Fruit fly (Drosophila melanogaster): ENCODE measurements around the gene MSAmiP.

The MSAmiP gene

dm6 chr3R:16850688-16851491, 45.2 kb downstream of the MSAmiP start:
- no peak for TF ChIP-seq CG8478 (optimal IDR thresholded peaks at IDR 0.05)
- no peak for TF ChIP-seq psq (optimal IDR thresholded peaks at IDR 0.05)
- TF ChIP-seq usp (GFP tag; optimal IDR thresholded peaks at IDR 0.05), result no peak
- no peak for TF ChIP-seq Dll (optimal IDR thresholded peaks at IDR 0.05)

DNA sequence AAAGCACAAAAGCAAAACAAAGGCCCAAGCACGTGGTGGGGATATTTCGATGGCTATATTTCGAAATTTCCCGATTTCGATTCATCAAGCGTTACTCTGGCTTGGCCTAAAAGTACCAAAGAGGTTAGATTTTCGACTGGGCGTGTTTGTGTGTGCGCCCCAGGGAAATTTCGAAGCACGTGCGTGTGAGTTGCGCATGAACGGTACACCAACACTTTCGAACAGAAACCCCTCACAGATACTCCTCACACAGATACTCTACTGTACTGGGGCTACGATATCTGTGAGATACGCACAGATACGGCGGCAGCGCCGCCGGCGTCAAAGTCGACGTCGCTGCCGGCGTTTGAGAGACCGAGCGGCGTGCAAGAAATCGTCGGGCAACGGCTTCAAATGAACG, 46.3 kb downstream of the MSAmiP start:
- TF ChIP-seq pan (optimal IDR thresholded peaks at IDR 0.05), result no peak
- TF ChIP-seq usp (GFP tag; optimal IDR thresholded peaks at IDR 0.05), result no peak
- no peak for TF ChIP-seq psq (optimal IDR thresholded peaks at IDR 0.05)
- no peak for TF ChIP-seq CG8478 (optimal IDR thresholded peaks at IDR 0.05)
- TF ChIP-seq Dll (optimal IDR thresholded peaks at IDR 0.05), result no peak

DNA sequence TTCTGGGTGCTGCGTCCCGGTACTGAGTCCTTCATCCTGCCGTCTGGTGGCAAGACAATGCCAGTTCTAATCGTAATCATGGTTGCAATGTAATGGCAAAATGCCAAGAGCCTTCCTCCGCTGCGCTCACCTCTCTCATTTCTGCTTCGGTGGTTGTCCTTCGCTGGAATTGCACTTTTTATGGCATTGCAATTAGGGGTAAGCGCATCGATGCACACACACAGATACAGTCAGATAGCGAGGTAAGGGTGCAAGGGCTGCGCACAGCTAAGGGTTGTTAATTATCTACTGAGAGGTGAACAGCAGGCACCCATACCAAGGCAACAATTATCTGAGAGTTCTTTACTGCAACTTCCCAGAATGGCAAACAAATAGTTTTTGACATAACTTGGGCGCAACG, 47.4 kb downstream of the MSAmiP start:
- TF ChIP-seq pan (optimal IDR thresholded peaks at IDR 0.05) (no peak), CG8478 (optimal IDR thresholded peaks at IDR 0.05) (no peak), Dll (optimal IDR thresholded peaks at IDR 0.05) (no peak), psq (optimal IDR thresholded peaks at IDR 0.05) (no peak), EcR (GFP tag; optimal IDR thresholded peaks at IDR 0.05) (no peak), usp (GFP tag; optimal IDR thresholded peaks at IDR 0.05) (no peak)

dm6 chr3R:16847245-16847644, 48.8 kb downstream of the MSAmiP start:
- TF ChIP-seq CG8478 (optimal IDR thresholded peaks at IDR 0.05) (peak; percentile 93), EcR (GFP tag; optimal IDR thresholded peaks at IDR 0.05) (no peak), Dll (optimal IDR thresholded peaks at IDR 0.05) (peak; percentile 66), psq (optimal IDR thresholded peaks at IDR 0.05) (no peak), pan (optimal IDR thresholded peaks at IDR 0.05) (no peak), usp (GFP tag; optimal IDR thresholded peaks at IDR 0.05) (no peak)

DNA sequence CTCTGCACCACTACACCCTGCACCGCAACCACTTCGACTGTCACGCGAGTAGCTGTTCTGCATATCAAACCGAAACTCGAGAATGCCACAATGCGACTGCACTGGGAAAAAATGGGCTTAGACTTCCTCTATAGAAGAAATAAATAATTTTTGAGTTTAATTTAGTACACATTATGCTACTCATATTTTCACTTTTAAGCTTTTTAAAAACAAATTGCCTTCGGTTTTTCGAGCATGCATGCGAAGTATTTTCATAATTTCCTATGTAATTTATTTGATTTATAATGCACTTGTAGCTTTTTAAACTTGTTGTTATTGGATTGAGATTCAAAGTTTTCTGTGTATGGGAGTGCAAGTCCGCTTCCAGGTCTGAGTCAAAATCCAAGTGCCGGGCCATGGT, 52.6 kb downstream of the MSAmiP start:
- no peak for TF ChIP-seq pan (optimal IDR thresholded peaks at IDR 0.05)
- TF ChIP-seq Dll (optimal IDR thresholded peaks at IDR 0.05), result no peak
- no peak for TF ChIP-seq usp (GFP tag; optimal IDR thresholded peaks at IDR 0.05)
- TF ChIP-seq CG8478 (optimal IDR thresholded peaks at IDR 0.05), result no peak
- TF ChIP-seq EcR (GFP tag; optimal IDR thresholded peaks at IDR 0.05), result no peak
- no peak for TF ChIP-seq psq (optimal IDR thresholded peaks at IDR 0.05)

DNA sequence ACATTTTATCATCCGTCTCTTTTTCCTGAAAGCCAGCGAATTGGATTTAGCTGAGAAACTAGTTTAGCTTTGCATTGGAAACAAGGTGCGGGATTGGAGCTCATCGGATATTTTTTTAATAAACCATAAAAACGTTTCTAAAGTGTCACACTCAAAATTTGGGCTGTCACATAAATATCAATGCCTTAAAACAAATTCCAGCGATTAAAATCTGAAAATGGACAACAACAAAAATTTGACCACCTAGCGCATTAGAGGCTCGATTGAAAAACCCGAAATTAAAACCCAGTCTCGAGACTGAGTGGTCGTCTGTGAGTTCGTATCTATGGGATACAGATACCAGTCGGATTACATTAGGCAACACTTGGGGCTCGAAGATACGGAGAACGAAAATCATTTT, 53.6 kb downstream of the MSAmiP start:
- TF ChIP-seq pan (optimal IDR thresholded peaks at IDR 0.05), result no peak
- no peak for TF ChIP-seq psq (optimal IDR thresholded peaks at IDR 0.05)
- TF ChIP-seq usp (GFP tag; optimal IDR thresholded peaks at IDR 0.05), result no peak
- no peak for TF ChIP-seq EcR (GFP tag; optimal IDR thresholded peaks at IDR 0.05)
- TF ChIP-seq CG8478 (optimal IDR thresholded peaks at IDR 0.05), result no peak
- no peak for TF ChIP-seq Dll (optimal IDR thresholded peaks at IDR 0.05)

- TF ChIP-seq pan (optimal IDR thresholded peaks at IDR 0.05) (no peak), usp (GFP tag; optimal IDR thresholded peaks at IDR 0.05) (no peak), CG8478 (optimal IDR thresholded peaks at IDR 0.05) (no peak), Dll (optimal IDR thresholded peaks at IDR 0.05) (no peak), EcR (GFP tag; optimal IDR thresholded peaks at IDR 0.05) (no peak), psq (optimal IDR thresholded peaks at IDR 0.05) (no peak)
Measured at dm6 chr3R:16840762-16841161, 55.3 kb downstream of the MSAmiP start.

- no peak for TF ChIP-seq pan (optimal IDR thresholded peaks at IDR 0.05)
- no peak for TF ChIP-seq usp (GFP tag; optimal IDR thresholded peaks at IDR 0.05)
- no peak for TF ChIP-seq CG8478 (optimal IDR thresholded peaks at IDR 0.05)
- no peak for TF ChIP-seq Dll (optimal IDR thresholded peaks at IDR 0.05)
- no peak for TF ChIP-seq psq (optimal IDR thresholded peaks at IDR 0.05)
- TF ChIP-seq EcR (GFP tag; optimal IDR thresholded peaks at IDR 0.05), result no peak
Measured at dm6 chr3R:16839559-16840102, 56.5 kb downstream of the MSAmiP start.

dm6 chr3R:16837583-16838198, 58.4 kb downstream of the MSAmiP start:
- TF ChIP-seq CG8478 (optimal IDR thresholded peaks at IDR 0.05) (no peak), pan (optimal IDR thresholded peaks at IDR 0.05) (no peak), EcR (GFP tag; optimal IDR thresholded peaks at IDR 0.05) (no peak), psq (optimal IDR thresholded peaks at IDR 0.05) (no peak), usp (GFP tag; optimal IDR thresholded peaks at IDR 0.05) (no peak), Dll (optimal IDR thresholded peaks at IDR 0.05) (no peak)

- no peak for TF ChIP-seq pan (optimal IDR thresholded peaks at IDR 0.05)
- TF ChIP-seq Dll (optimal IDR thresholded peaks at IDR 0.05), result no peak
- TF ChIP-seq EcR (GFP tag; optimal IDR thresholded peaks at IDR 0.05), result no peak
- no peak for TF ChIP-seq CG8478 (optimal IDR thresholded peaks at IDR 0.05)
- no peak for TF ChIP-seq psq (optimal IDR thresholded peaks at IDR 0.05)
- TF ChIP-seq usp (GFP tag; optimal IDR thresholded peaks at IDR 0.05), result no peak
Measured at dm6 chr3R:16836021-16836420, 60.1 kb downstream of the MSAmiP start.

DNA sequence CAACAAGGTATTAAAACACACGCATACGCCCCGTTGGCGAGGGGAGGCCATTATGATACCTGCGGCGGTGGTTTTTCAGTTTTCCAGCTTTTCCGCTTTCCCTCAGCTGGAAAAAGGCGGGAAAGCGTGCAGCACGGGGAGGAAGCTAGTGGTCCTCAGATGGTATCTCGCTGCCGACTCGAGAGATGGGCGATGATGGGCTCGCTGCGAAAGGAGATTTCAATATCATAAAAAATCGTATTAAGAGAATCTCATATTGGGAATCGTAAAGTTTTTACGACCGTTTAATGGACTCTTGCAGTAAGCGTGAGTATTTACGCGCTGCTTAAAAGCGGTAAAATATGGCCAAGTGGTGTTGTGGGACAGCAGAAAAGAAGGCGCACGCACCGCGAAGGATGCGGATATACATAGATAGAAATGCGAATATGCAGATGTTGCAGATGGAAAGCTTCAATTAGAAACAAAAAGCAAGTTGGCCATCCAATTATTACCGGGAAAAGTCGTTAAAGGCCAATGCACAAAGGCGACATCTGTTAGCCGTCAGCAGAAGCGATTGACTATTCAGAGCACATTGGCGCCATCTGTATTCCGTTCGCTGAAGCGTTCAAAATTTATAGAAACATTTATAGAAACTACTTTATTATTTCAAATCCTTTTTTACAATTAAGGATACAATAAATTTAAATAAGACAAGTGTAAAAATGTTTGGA, 61.6 kb downstream of the MSAmiP start:
- no peak for TF ChIP-seq CG8478 (optimal IDR thresholded peaks at IDR 0.05)
- TF ChIP-seq pan (optimal IDR thresholded peaks at IDR 0.05), result no peak
- no peak for TF ChIP-seq Dll (optimal IDR thresholded peaks at IDR 0.05)
- TF ChIP-seq usp (GFP tag; optimal IDR thresholded peaks at IDR 0.05), result no peak

dm6 chr3R:16833022-16833421, 63.1 kb downstream of the MSAmiP start:
- no peak for TF ChIP-seq Dll (optimal IDR thresholded peaks at IDR 0.05)
- no peak for TF ChIP-seq usp (GFP tag; optimal IDR thresholded peaks at IDR 0.05)
- TF ChIP-seq CG8478 (optimal IDR thresholded peaks at IDR 0.05), result no peak
- no peak for TF ChIP-seq pan (optimal IDR thresholded peaks at IDR 0.05)
- no peak for TF ChIP-seq EcR (GFP tag; optimal IDR thresholded peaks at IDR 0.05)
- no peak for TF ChIP-seq psq (optimal IDR thresholded peaks at IDR 0.05)
